Fruit fly (Drosophila melanogaster): ENCODE data around the gene Ada2a.

dm6 chr3R:18245044-18245596, 10.2 kb downstream of the Ada2a start:
- TF ChIP-seq CG15710 (tag; optimal IDR thresholded peaks at IDR 0.05) (no peak), CG8301 (tag; optimal IDR thresholded peaks at IDR 0.05) (no peak), CG13204 (GFP tag; optimal IDR thresholded peaks at IDR 0.05) (no peak), Pif1A (GFP tag; optimal IDR thresholded peaks at IDR 0.05) (no peak), CG32121 (GFP tag; IDR thresholded peaks at IDR 0.05) (no peak), Ets98B (GFP tag; IDR thresholded peaks at IDR 0.05) (no peak)

All from whole organism, pupa.